Fruit fly (Drosophila melanogaster) whole organism, prepupa: ENCODE measurements around the gene Drs.

Experiments
- Blimp-1 ChIP-seq: fragments of 200-800 bp; sonication (Bioruptor generic); optimal IDR thresholded peaks from 3 replicates; lab custom pipeline; 2017; ENCODE audit warnings: missing biosample characterization, missing genetic modification characterization, mild to moderate bottlenecking, moderate library complexity, missing genetic modification reagents
- CG10631 ChIP-seq: fragments of 200-800 bp; sonication (Bioruptor generic); optimal IDR thresholded peaks from 2 replicates; lab custom pipeline; 2016; ENCODE audit warnings: missing biosample characterization, missing genetic modification characterization
- CG11294 ChIP-seq: fragments of 200-800 bp; sonication (Bioruptor generic); IDR thresholded peaks from 2 replicates; pipeline ENCODE4 v1.3.6; 2022; ENCODE audit warnings: missing biosample characterization, missing genetic modification characterization
- CG11762 ChIP-seq: fragments of 200-800 bp; sonication (Bioruptor generic); optimal IDR thresholded peaks from 3 replicates; lab custom pipeline; 2016; ENCODE audit warnings: missing biosample characterization, missing genetic modification characterization; ENCODE audit not compliant: insufficient read depth
- CG11902 ChIP-seq: fragments of 200-800 bp; sonication (Bioruptor generic); optimal IDR thresholded peaks from 3 replicates; lab custom pipeline; 2016; ENCODE audit warnings: missing biosample characterization, missing genetic modification characterization
- CG15336 ChIP-seq: fragments of 200-800 bp; sonication (Bioruptor generic); IDR thresholded peaks from 2 replicates; pipeline ENCODE4 v1.3.6; 2022; ENCODE audit warnings: missing biosample characterization, missing genetic modification characterization
- CG1621 ChIP-seq: fragments of 200-800 bp; sonication (Bioruptor generic); optimal IDR thresholded peaks from 3 replicates; lab custom pipeline; 2018; ENCODE audit warnings: missing biosample characterization, mild to moderate bottlenecking, missing genetic modification characterization
- CG16779 ChIP-seq: fragments of 200-800 bp; sonication (Bioruptor generic); optimal IDR thresholded peaks from 3 replicates; lab custom pipeline; 2017; ENCODE audit warnings: missing biosample characterization, mild to moderate bottlenecking, missing genetic modification characterization
- CG3032 ChIP-seq: fragments of 200-800 bp; optimal IDR thresholded peaks from 2 replicates; lab custom pipeline; 2019; ENCODE audit warnings: missing biosample characterization, mild to moderate bottlenecking, missing genetic modification characterization, moderate library complexity
- CG31627 ChIP-seq: fragments of 200-800 bp; sonication (Bioruptor generic); optimal IDR thresholded peaks from 3 replicates; lab custom pipeline; 2016; ENCODE audit warnings: missing biosample characterization, missing genetic modification characterization
- CG34406 ChIP-seq: fragments of 200-800 bp; sonication (Bioruptor generic); optimal IDR thresholded peaks from 3 replicates; lab custom pipeline; 2016; ENCODE audit warnings: missing biosample characterization, missing genetic modification characterization
- CG3919 ChIP-seq: fragments of 200-800 bp; sonication (Bioruptor generic); optimal IDR thresholded peaks from 3 replicates; lab custom pipeline; 2016; ENCODE audit warnings: missing biosample characterization, missing genetic modification characterization
- CG4318 ChIP-seq: fragments of 200-800 bp; sonication (Bioruptor generic); optimal IDR thresholded peaks from 3 replicates; lab custom pipeline; 2017; ENCODE audit warnings: missing biosample characterization, mild to moderate bottlenecking, missing genetic modification characterization
- CG6792 ChIP-seq: fragments of 200-800 bp; sonication (Bioruptor generic); optimal IDR thresholded peaks from 3 replicates; lab custom pipeline; 2016; ENCODE audit warnings: missing biosample characterization, missing genetic modification characterization
- CG6808 ChIP-seq: fragments of 200-800 bp; sonication (Bioruptor generic); optimal IDR thresholded peaks from 3 replicates; lab custom pipeline; 2017; ENCODE audit warnings: missing biosample characterization, missing genetic modification characterization, mild to moderate bottlenecking, moderate library complexity, missing genetic modification reagents
- CG6854 ChIP-seq: fragments of 200-800 bp; sonication (Bioruptor generic); optimal IDR thresholded peaks from 2 replicates; lab custom pipeline; 2017; ENCODE audit warnings: missing biosample characterization, mild to moderate bottlenecking, missing genetic modification characterization
- CG7368 ChIP-seq: fragments of 200-800 bp; sonication (Bioruptor generic); optimal IDR thresholded peaks from 3 replicates; lab custom pipeline; 2016; ENCODE audit warnings: missing biosample characterization, missing genetic modification characterization
- CG8319 ChIP-seq: fragments of 200-800 bp; sonication (Bioruptor generic); optimal IDR thresholded peaks from 3 replicates; lab custom pipeline; 2016; ENCODE audit warnings: missing biosample characterization, missing genetic modification characterization
- CG8632 ChIP-seq: fragments of 200-800 bp; sonication (Bioruptor generic); optimal IDR thresholded peaks from 3 replicates; lab custom pipeline; 2016; ENCODE audit warnings: missing biosample characterization, missing genetic modification characterization
- CG9139 ChIP-seq: fragments of 200-800 bp; sonication (Bioruptor generic); optimal IDR thresholded peaks from 3 replicates; lab custom pipeline; 2017; ENCODE audit warnings: missing biosample characterization, mild to moderate bottlenecking, missing genetic modification characterization
- Eip75B ChIP-seq: fragments of 200-800 bp; sonication (Bioruptor generic); optimal IDR thresholded peaks from 3 replicates; lab custom pipeline; 2016; ENCODE audit warnings: missing biosample characterization, missing genetic modification characterization
- Eip78C ChIP-seq: fragments of 200-800 bp; sonication (Bioruptor generic); peaks from one replicate; lab custom pipeline; 2016; ENCODE audit warnings: missing biosample characterization, missing genetic modification characterization
- Eip93F ChIP-seq: fragments of 200-800 bp; sonication (Bioruptor generic); optimal IDR thresholded peaks from 2 replicates; lab custom pipeline; 2016; ENCODE audit warnings: missing biosample characterization, mild to moderate bottlenecking, missing genetic modification characterization
- Ets21C ChIP-seq: fragments of 200-800 bp; sonication (Bioruptor generic); optimal IDR thresholded peaks from 3 replicates; lab custom pipeline; 2016; ENCODE audit warnings: missing biosample characterization, missing genetic modification characterization
- Ets96B ChIP-seq: fragments of 200-800 bp; optimal IDR thresholded peaks from 2 replicates; lab custom pipeline; 2019; ENCODE audit warnings: missing biosample characterization, mild to moderate bottlenecking, missing genetic modification characterization, moderate library complexity
- Met ChIP-seq: fragments of 200-800 bp; sonication (Bioruptor generic); optimal IDR thresholded peaks from 3 replicates; lab custom pipeline; 2016; ENCODE audit warnings: missing biosample characterization, missing genetic modification characterization
- Smox ChIP-seq: fragments of 200-800 bp; sonication (Bioruptor generic); optimal IDR thresholded peaks from 3 replicates; lab custom pipeline; 2016; ENCODE audit warnings: missing biosample characterization, missing genetic modification characterization
- Sox102F ChIP-seq: fragments of 200-800 bp; sonication (Bioruptor generic); optimal IDR thresholded peaks from 2 replicates; lab custom pipeline; 2016; ENCODE audit warnings: missing biosample characterization, mild to moderate bottlenecking, missing genetic modification characterization
- Sox14 ChIP-seq: fragments of 200-800 bp; sonication (Bioruptor generic); optimal IDR thresholded peaks from 3 replicates; lab custom pipeline; 2016; ENCODE audit warnings: missing biosample characterization, missing genetic modification characterization
- Sox15 ChIP-seq: fragments of 200-800 bp; sonication (Bioruptor generic); optimal IDR thresholded peaks from 3 replicates; lab custom pipeline; 2016; ENCODE audit warnings: missing biosample characterization, missing genetic modification characterization
- achi ChIP-seq: fragments of 200-800 bp; sonication (Bioruptor generic); optimal IDR thresholded peaks from 3 replicates; lab custom pipeline; 2016; ENCODE audit warnings: missing biosample characterization, missing genetic modification characterization
- acj6 ChIP-seq: fragments of 200-800 bp; sonication (Bioruptor generic); optimal IDR thresholded peaks from 3 replicates; lab custom pipeline; 2016; ENCODE audit warnings: missing biosample characterization, missing genetic modification characterization
- cyc ChIP-seq: fragments of 200-800 bp; sonication (Bioruptor generic); optimal IDR thresholded peaks from 3 replicates; lab custom pipeline; 2016; ENCODE audit warnings: missing biosample characterization, missing genetic modification characterization
- dac ChIP-seq: fragments of 200-800 bp; sonication (Bioruptor generic); optimal IDR thresholded peaks from 2 replicates; lab custom pipeline; 2017; ENCODE audit warnings: missing biosample characterization, mild to moderate bottlenecking, missing genetic modification characterization
- dsx ChIP-seq: fragments of 200-800 bp; optimal IDR thresholded peaks from 3 replicates; lab custom pipeline; 2019; ENCODE audit warnings: missing biosample characterization, mild to moderate bottlenecking, missing genetic modification characterization, moderate library complexity; ENCODE audit not compliant: poor library complexity, severe bottlenecking
- eg ChIP-seq: fragments of 200-800 bp; sonication (Bioruptor generic); IDR thresholded peaks from 3 replicates; pipeline ENCODE4 v1.3.6; 2022; ENCODE audit warnings: missing biosample characterization, missing genetic modification characterization
- esn ChIP-seq: fragments of 200-800 bp; sonication (Bioruptor generic); optimal IDR thresholded peaks from 2 replicates; lab custom pipeline; 2016; ENCODE audit warnings: missing biosample characterization, mild to moderate bottlenecking, missing genetic modification characterization, moderate library complexity
- fd59A ChIP-seq: fragments of 200-800 bp; sonication (Bioruptor generic); optimal IDR thresholded peaks from 2 replicates; lab custom pipeline; 2017; ENCODE audit warnings: missing biosample characterization, mild to moderate bottlenecking, missing genetic modification characterization, missing genetic modification reagents
- lz ChIP-seq: fragments of 200-800 bp; sonication (Bioruptor generic); optimal IDR thresholded peaks from 3 replicates; lab custom pipeline; 2016; ENCODE audit warnings: missing biosample characterization, missing genetic modification characterization
- net ChIP-seq: fragments of 200-800 bp; sonication (Bioruptor generic); optimal IDR thresholded peaks from 3 replicates; lab custom pipeline; 2016; ENCODE audit warnings: missing biosample characterization, missing genetic modification characterization
- pdm3 ChIP-seq: fragments of 200-800 bp; sonication (Bioruptor generic); optimal IDR thresholded peaks from 3 replicates; lab custom pipeline; 2016; ENCODE audit warnings: missing biosample characterization, missing genetic modification characterization
- salr ChIP-seq, 2 experiments: fragments of 200-800 bp; sonication (Bioruptor generic); optimal IDR thresholded peaks; 3 replicates each; lab custom pipeline; 2016 to 2018; ENCODE audit warnings: missing biosample characterization in 2 of 2, missing genetic modification characterization in 2 of 2, mild to moderate bottlenecking in 1 of 2
- svp ChIP-seq: fragments of 200-800 bp; sonication (Bioruptor generic); peaks from one replicate; lab custom pipeline; 2016; ENCODE audit warnings: missing biosample characterization, missing genetic modification characterization
- topi ChIP-seq: fragments of 200-800 bp; sonication (Bioruptor generic); optimal IDR thresholded peaks from 3 replicates; lab custom pipeline; 2016; ENCODE audit warnings: missing biosample characterization, missing genetic modification characterization
- vri ChIP-seq: fragments of 200-800 bp; sonication (Bioruptor generic); optimal IDR thresholded peaks from 3 replicates; lab custom pipeline; 2016; ENCODE audit warnings: missing biosample characterization, mild to moderate bottlenecking, missing genetic modification characterization

Drs gene

dm6 chr3L:3397849-3398248, 28.5 kb downstream of the Drs start (continued):
- TF ChIP-seq cyc (GFP tag; lab: Kevin White, UChicago) (peak; percentile 93), dsx (GFP tag; lab: Kevin White, UChicago) (peak; percentile 91), CG6854 (peak; percentile 84), CG6792 (GFP tag; lab: Kevin White, UChicago) (peak; percentile 82), Eip93F (peak; percentile 80), CG6808 (GFP tag; lab: Kevin White, UChicago) (peak; percentile 90), Eip78C (peak; percentile 97), CG8632 (GFP tag; lab: Kevin White, UChicago) (peak; percentile 85), esn (GFP tag; lab: Kevin White, UChicago) (peak; percentile 93), dac (GFP tag; lab: Kevin White, UChicago) (peak; percentile 37), CG4318 (GFP tag; lab: Kevin White, UChicago) (peak; percentile 60), Sox14 (GFP tag; lab: Kevin White, UChicago) (peak; percentile 92), pdm3 (GFP tag; lab: Kevin White, UChicago) (peak; percentile 89), CG11902 (GFP tag; lab: Kevin White, UChicago) (peak; percentile 79), topi (GFP tag; lab: Kevin White, UChicago) (peak; percentile 93), CG8319 (GFP tag; lab: Kevin White, UChicago) (peak; percentile 81), Ets21C (GFP tag; lab: Kevin White, UChicago) (peak; percentile 79), CG3032 (tag; lab: Kevin White, UChicago) (peak; percentile 93), achi (GFP tag; lab: Kevin White, UChicago) (peak; percentile 90), fd59A (GFP tag; lab: Kevin White, UChicago) (peak; percentile 89), vri (GFP tag; lab: Kevin White, UChicago) (peak; percentile 89), salr (GFP tag; optimal IDR thresholded peaks at IDR 0.05; lab: Kevin White, UChicago) (peak; percentile 74 to 86), CG1621 (tag; lab: Kevin White, UChicago) (peak; percentile 87), CG34406 (GFP tag; lab: Kevin White, UChicago) (peak; percentile 83), lz (GFP tag; lab: Kevin White, UChicago) (peak; percentile 87), CG11294 (peak; percentile 61), Met (peak; percentile 93), Sox102F (GFP tag; lab: Kevin White, UChicago) (peak; percentile 92), Blimp-1 (peak; percentile 75), CG3919 (peak; percentile 94)

dm6 chr3L:3398496-3398895, 29.1 kb downstream of the Drs start:
- TF ChIP-seq CG16779: no peak
- TF ChIP-seq svp (GFP tag; lab: Kevin White, UChicago): peak; percentile 85
- TF ChIP-seq CG4318 (GFP tag; lab: Kevin White, UChicago): no peak

dm6 chr3L:3399249-3399922, 30.0 kb downstream of the Drs start:
- TF ChIP-seq CG8632 (GFP tag; lab: Kevin White, UChicago): peak; percentile 86
- TF ChIP-seq esn (GFP tag; lab: Kevin White, UChicago): peak; percentile 90
- peak; percentile 91 for TF ChIP-seq CG31627
- peak; percentile 81 for TF ChIP-seq dsx (GFP tag; lab: Kevin White, UChicago)
- peak; percentile 2 for TF ChIP-seq Eip93F
- peak; percentile 84 for TF ChIP-seq Smox (GFP tag; lab: Kevin White, UChicago)
- peak; percentile 85 for TF ChIP-seq net (GFP tag; lab: Kevin White, UChicago)
- TF ChIP-seq CG11762 (GFP tag; lab: Kevin White, UChicago): peak; percentile 81
- TF ChIP-seq CG6808 (GFP tag; lab: Kevin White, UChicago): peak; percentile 77
- TF ChIP-seq Eip75B (GFP tag; lab: Kevin White, UChicago): peak; percentile 91
- peak; percentile 79 for TF ChIP-seq CG8319 (GFP tag; lab: Kevin White, UChicago)
- peak; percentile 83 for TF ChIP-seq CG3032 (tag; lab: Kevin White, UChicago)
- TF ChIP-seq CG10631: peak; percentile 90
- peak; percentile 75 for TF ChIP-seq Blimp-1
- TF ChIP-seq CG7368 (GFP tag; lab: Kevin White, UChicago): peak; percentile 71
- TF ChIP-seq CG9139 (GFP tag; lab: Kevin White, UChicago): peak; percentile 41
- peak; percentile 75 for TF ChIP-seq CG16779
- TF ChIP-seq CG4318 (GFP tag; lab: Kevin White, UChicago): peak; percentile 84
- peak; percentile 84 for TF ChIP-seq Sox15 (GFP tag; lab: Kevin White, UChicago)
- peak; percentile 88 for TF ChIP-seq acj6
- TF ChIP-seq pdm3 (GFP tag; lab: Kevin White, UChicago): peak; percentile 87
- peak; percentile 87 for TF ChIP-seq Ets96B (tag; lab: Kevin White, UChicago)
- TF ChIP-seq CG34406 (GFP tag; lab: Kevin White, UChicago): peak; percentile 91
- TF ChIP-seq Met: peak; percentile 89
- TF ChIP-seq Ets21C (GFP tag; lab: Kevin White, UChicago): peak; percentile 79
- peak; percentile 85 for TF ChIP-seq CG15336 (GFP tag; lab: Robert Waterston, UW)
- TF ChIP-seq eg (GFP tag; lab: Robert Waterston, UW): peak; percentile 72
